Fruit fly (Drosophila melanogaster) whole organism, embryonic: ENCODE measurements around the gene CG6843.
A peak's percentile ranks its signal among the peaks of the same experiment; 100 is the strongest.

Experiments used
- CG11456 ChIP-seq: fragments of 200-800 bp; sonication (Bioruptor generic); IDR thresholded peaks from 3 replicates; pipeline ENCODE4 v1.3.6; 2022; ENCODE audit warnings: missing biosample characterization, missing genetic modification characterization
- CG12104 ChIP-seq: fragments of 200-800 bp; sonication (Bioruptor generic); optimal IDR thresholded peaks from 3 replicates; lab custom pipeline; 2016; ENCODE audit warnings: missing biosample characterization, missing genetic modification characterization
- CG12219 ChIP-seq: fragments of 200-800 bp; sonication (Bioruptor generic); optimal IDR thresholded peaks from 3 replicates; lab custom pipeline; 2018; ENCODE audit warnings: missing biosample characterization, mild to moderate bottlenecking, missing genetic modification characterization
- CG13287 ChIP-seq: fragments of 200-800 bp; sonication (Bioruptor generic); IDR thresholded peaks from 2 replicates; pipeline ENCODE4 v1.3.6; 2022; ENCODE audit warnings: missing biosample characterization, missing genetic modification characterization; ENCODE audit not compliant: partially characterized antibody
- CG15269 ChIP-seq: fragments of 200-800 bp; sonication (Bioruptor generic); optimal IDR thresholded peaks from 2 replicates; lab custom pipeline; 2018; ENCODE audit warnings: missing biosample characterization, mild to moderate bottlenecking, missing genetic modification characterization, moderate library complexity
- CG18011 ChIP-seq: fragments of 200-800 bp; sonication (Bioruptor generic); optimal IDR thresholded peaks from 2 replicates; lab custom pipeline; 2017; ENCODE audit warnings: missing biosample characterization, missing genetic modification characterization, mild to moderate bottlenecking, moderate library complexity, missing genotype
- CG18599 ChIP-seq: fragments of 200-800 bp; sonication (Bioruptor generic); optimal IDR thresholded peaks from 3 replicates; lab custom pipeline; 2017; ENCODE audit warnings: missing biosample characterization, missing genetic modification characterization, mild to moderate bottlenecking, moderate library complexity, missing genetic modification reagents
- CG2202 ChIP-seq: fragments of 200-800 bp; sonication (Bioruptor generic); optimal IDR thresholded peaks from 2 replicates; lab custom pipeline; 2018; ENCODE audit warnings: missing biosample characterization, mild to moderate bottlenecking, missing genetic modification characterization
- CG2712 ChIP-seq: fragments of 200-800 bp; optimal IDR thresholded peaks from 3 replicates; lab custom pipeline; 2019; ENCODE audit warnings: missing biosample characterization, mild to moderate bottlenecking, missing genetic modification characterization, moderate library complexity
- CG30020 ChIP-seq: fragments of 200-800 bp; optimal IDR thresholded peaks from 2 replicates; lab custom pipeline; 2019; ENCODE audit warnings: missing biosample characterization, mild to moderate bottlenecking, missing genetic modification characterization, moderate library complexity
- CG30431 ChIP-seq: fragments of 200-800 bp; sonication (Bioruptor generic); optimal IDR thresholded peaks from 2 replicates; lab custom pipeline; 2017; ENCODE audit warnings: missing biosample characterization, missing genetic modification characterization
- CG4707 ChIP-seq: fragments of 200-800 bp; sonication (Bioruptor generic); optimal IDR thresholded peaks from 2 replicates; lab custom pipeline; 2018; ENCODE audit warnings: missing biosample characterization, mild to moderate bottlenecking, missing genetic modification characterization, moderate library complexity
- CG6175 ChIP-seq: fragments of 200-800 bp; sonication (Bioruptor generic); IDR thresholded peaks from 3 replicates; pipeline ENCODE4 v1.3.6; 2022; ENCODE audit warnings: missing biosample characterization, missing genetic modification characterization
- CG6689 ChIP-seq: fragments of 200-800 bp; sonication (Bioruptor generic); IDR thresholded peaks from 2 replicates; pipeline ENCODE4 v1.3.6; 2022; ENCODE audit warnings: missing biosample characterization, missing genetic modification characterization
- CG7928 ChIP-seq: fragments of 200-800 bp; sonication (Bioruptor generic); optimal IDR thresholded peaks from 2 replicates; lab custom pipeline; 2017; ENCODE audit warnings: missing biosample characterization, mild to moderate bottlenecking, missing genetic modification characterization
- CG9797 ChIP-seq: fragments of 200-800 bp; sonication (Bioruptor generic); optimal IDR thresholded peaks from 3 replicates; lab custom pipeline; 2018; ENCODE audit warnings: missing biosample characterization, mild to moderate bottlenecking, missing genetic modification characterization
- D ChIP-seq, 2 experiments: fragments of 200-800 bp in 1 of 2; fragments of >200 bp in 1 of 2; sonication (Bioruptor generic) in 1 of 2; optimal IDR thresholded peaks; 2 replicates in 1 of 2; 3 replicates in 1 of 2; lab custom pipeline; 2017; ENCODE audit warnings: mild to moderate bottlenecking in 1 of 2, missing biosample characterization in 1 of 2, missing genetic modification characterization in 1 of 2, missing genetic modification reagents in 1 of 2
- Doc3 ChIP-seq: fragments of 200-800 bp; sonication (Bioruptor generic); IDR thresholded peaks from 3 replicates; pipeline ENCODE4 v1.3.6; 2022; ENCODE audit warnings: missing biosample characterization, missing genetic modification characterization; ENCODE audit not compliant: partially characterized antibody
- Ets65A ChIP-seq: fragments of 200-800 bp; sonication (Bioruptor generic); peaks from one replicate; lab custom pipeline; 2016; ENCODE audit warnings: missing biosample characterization, missing genetic modification characterization
- HLH4C ChIP-seq: fragments of 200-800 bp; sonication (Bioruptor generic); IDR thresholded peaks from 3 replicates; pipeline ENCODE4 v1.3.6; 2022; ENCODE audit warnings: missing biosample characterization, missing genetic modification characterization; ENCODE audit not compliant: partially characterized antibody
- Hmx ChIP-seq: fragments of 200-800 bp; sonication (Bioruptor generic); optimal IDR thresholded peaks from 2 replicates; lab custom pipeline; 2016; ENCODE audit warnings: missing biosample characterization, missing genetic modification characterization
- Myb ChIP-seq: fragments of 200-800 bp; sonication (Bioruptor generic); optimal IDR thresholded peaks from 2 replicates; lab custom pipeline; 2016; ENCODE audit warnings: missing biosample characterization, missing genetic modification characterization
- NFAT ChIP-seq: fragments of 200-800 bp; sonication (Bioruptor generic); IDR thresholded peaks from 2 replicates; pipeline ENCODE4 v1.3.6; 2022; ENCODE audit warnings: missing biosample characterization, missing genetic modification characterization
- Nf-YB ChIP-seq: fragments of 200-800 bp; sonication (Bioruptor generic); optimal IDR thresholded peaks from 3 replicates; lab custom pipeline; 2019; ENCODE audit warnings: missing biosample characterization, mild to moderate bottlenecking, missing genetic modification characterization, moderate library complexity
- Opbp ChIP-seq: fragments of 200-800 bp; sonication (Bioruptor generic); IDR thresholded peaks from 3 replicates; pipeline ENCODE4 v1.3.6; 2022; ENCODE audit warnings: missing biosample characterization, missing genetic modification characterization; ENCODE audit not compliant: partially characterized antibody
- Rx ChIP-seq: fragments of 200-800 bp; sonication (Bioruptor generic); IDR thresholded peaks from 2 replicates; pipeline ENCODE4 v1.3.6; 2022; ENCODE audit warnings: missing biosample characterization, missing genetic modification characterization
- Sox102F ChIP-seq: fragments of 200-800 bp; sonication (Bioruptor generic); optimal IDR thresholded peaks from 2 replicates; lab custom pipeline; 2018; ENCODE audit warnings: missing biosample characterization, mild to moderate bottlenecking, missing genetic modification characterization, moderate library complexity
- Stat92E ChIP-seq, 3 experiments: fragments of >200 bp in 2 of 3; fragments of 200-800 bp in 1 of 3; sonication (Bioruptor generic) in 1 of 3; optimal IDR thresholded peaks; 2 replicates each; lab custom pipeline; 2017 to 2019; ENCODE audit warnings: missing biosample characterization in 3 of 3, missing genetic modification characterization in 3 of 3, mild to moderate bottlenecking in 1 of 3, moderate library complexity in 1 of 3
- TFAM ChIP-seq: fragments of 200-800 bp; sonication (Bioruptor generic); optimal IDR thresholded peaks from 2 replicates; lab custom pipeline; 2017; ENCODE audit warnings: missing biosample characterization, missing genetic modification characterization, inconsistent platforms
- ab ChIP-seq: fragments of 200-800 bp; sonication (Bioruptor generic); optimal IDR thresholded peaks from 2 replicates; lab custom pipeline; 2016; ENCODE audit warnings: missing biosample characterization, missing genetic modification characterization
- amos ChIP-seq: fragments of 200-800 bp; sonication (Bioruptor generic); IDR thresholded peaks from 2 replicates; pipeline ENCODE4 v1.3.6; 2022; ENCODE audit warnings: missing biosample characterization, missing genetic modification characterization; ENCODE audit not compliant: partially characterized antibody
- aop ChIP-seq: fragments of 200-800 bp; sonication (Bioruptor generic); IDR thresholded peaks from 2 replicates; pipeline ENCODE4 v1.3.6; 2022; ENCODE audit warnings: missing biosample characterization, missing genetic modification characterization
- cato ChIP-seq: fragments of 200-800 bp; sonication (Bioruptor generic); optimal IDR thresholded peaks from 2 replicates; lab custom pipeline; 2016; ENCODE audit warnings: missing biosample characterization, missing genetic modification characterization, borderline replicate concordance
- chm ChIP-seq: fragments of 200-800 bp; sonication (Bioruptor generic); IDR thresholded peaks from 2 replicates; pipeline ENCODE4 v1.3.6; 2022; ENCODE audit warnings: missing biosample characterization, missing genetic modification characterization
- da ChIP-seq: fragments of 200-800 bp; sonication (Bioruptor generic); optimal IDR thresholded peaks from 2 replicates; lab custom pipeline; 2016; ENCODE audit warnings: missing biosample characterization, missing genetic modification characterization
- dimm ChIP-seq: fragments of 200-800 bp; sonication (Bioruptor generic); IDR thresholded peaks from 2 replicates; pipeline ENCODE4 v1.3.6; 2022; ENCODE audit warnings: missing biosample characterization, missing genetic modification characterization
- emc ChIP-seq: fragments of 200-800 bp; sonication (Bioruptor generic); optimal IDR thresholded peaks from 2 replicates; lab custom pipeline; 2016; ENCODE audit warnings: missing biosample characterization, missing genetic modification characterization
- fd3F ChIP-seq: fragments of 200-800 bp; sonication (Bioruptor generic); optimal IDR thresholded peaks from 2 replicates; lab custom pipeline; 2018; ENCODE audit warnings: missing biosample characterization, mild to moderate bottlenecking, missing genetic modification characterization, moderate library complexity
- grn ChIP-seq: fragments of 200-800 bp; sonication (Bioruptor generic); optimal IDR thresholded peaks from 3 replicates; lab custom pipeline; 2017; ENCODE audit warnings: missing biosample characterization, missing genetic modification characterization
- gsb ChIP-seq: fragments of 200-800 bp; sonication (Bioruptor generic); IDR thresholded peaks from 2 replicates; pipeline ENCODE4 v1.3.6; 2022; ENCODE audit warnings: missing biosample characterization, missing genetic modification characterization
- ham ChIP-seq: fragments of 200-800 bp; sonication (Bioruptor generic); IDR thresholded peaks from 2 replicates; pipeline ENCODE4 v1.3.6; 2022; ENCODE audit warnings: missing biosample characterization, missing genetic modification characterization
- hbn ChIP-seq: fragments of 200-800 bp; sonication (Bioruptor generic); IDR thresholded peaks from 2 replicates; pipeline ENCODE4 v1.3.6; 2022; ENCODE audit warnings: missing biosample characterization, missing genetic modification characterization; ENCODE audit not compliant: partially characterized antibody
- hkb ChIP-seq, 2 experiments: fragments of 200-800 bp in 1 of 2; fragments of >200 bp in 1 of 2; sonication (Bioruptor generic) in 1 of 2; IDR thresholded peaks in 1 of 2; optimal IDR thresholded peaks in 1 of 2; 2 replicates each; pipeline versions ENCODE4 v1.3.6 to Lab custom; 2017 to 2022; ENCODE audit warnings: missing biosample characterization in 1 of 2, missing genetic modification characterization in 1 of 2
- kah ChIP-seq: fragments of 200-800 bp; sonication (Bioruptor generic); optimal IDR thresholded peaks from 2 replicates; lab custom pipeline; 2018; ENCODE audit warnings: missing biosample characterization, mild to moderate bottlenecking, missing genetic modification characterization
- kay ChIP-seq: fragments of 200-800 bp; sonication (Bioruptor generic); optimal IDR thresholded peaks from 2 replicates; lab custom pipeline; 2016; ENCODE audit warnings: missing biosample characterization, missing genetic modification characterization
- pho ChIP-seq: fragments of 200-800 bp; sonication (Bioruptor generic); optimal IDR thresholded peaks from 2 replicates; lab custom pipeline; 2016; ENCODE audit warnings: missing biosample characterization, missing genetic modification characterization
- sc ChIP-seq, 3 experiments: fragments of >200 bp in 2 of 3; fragments of 200-800 bp in 1 of 3; sonication (Bioruptor generic) in 1 of 3; optimal IDR thresholded peaks; 2 replicates in 2 of 3; 3 replicates in 1 of 3; lab custom pipeline; 2017; ENCODE audit warnings: mild to moderate bottlenecking in 1 of 3, missing biosample characterization in 1 of 3, missing genetic modification characterization in 1 of 3, missing genetic modification reagents in 1 of 3
- sima ChIP-seq: fragments of 200-800 bp; sonication (Bioruptor generic); optimal IDR thresholded peaks from 2 replicates; lab custom pipeline; 2016; ENCODE audit warnings: missing biosample characterization, missing genetic modification characterization

CG6843 gene

dm6 chr3L:18867521-18867920 is 33.9 kb upstream of the CG6843 start, which contains the start of gene Dysb (continued):
- TF ChIP-seq Opbp (GFP tag; lab: Robert Waterston, UW) (no peak), TFAM (GFP tag; lab: Kevin White, UChicago) (peak; percentile 8), CG30431 (GFP tag; lab: Kevin White, UChicago) (peak; percentile 59), NFAT (GFP tag; lab: Robert Waterston, UW) (peak; percentile 96), ham (no peak), gsb (GFP tag; lab: Robert Waterston, UW) (peak; percentile 75), emc (GFP tag; lab: Kevin White, UChicago) (no peak), Rx (GFP tag; lab: Robert Waterston, UW) (peak; percentile 63), CG6689 (peak; percentile 86), hbn (GFP tag; lab: Robert Waterston, UW) (0 out of 2 replicates have a peak, but pooled peaks have one; percentile 34), Doc3 (peak; percentile 11; the same call in 1 of the 3 replicates), Ets65A (GFP tag; lab: Kevin White, UChicago) (no peak), CG4707 (GFP tag; lab: Kevin White, UChicago) (peak; percentile 76), CG9797 (GFP tag; lab: Kevin White, UChicago) (peak; percentile 25), sima (GFP tag; lab: Kevin White, UChicago) (no peak), CG18599 (GFP tag; lab: Kevin White, UChicago) (peak; percentile 91), dimm (GFP tag; lab: Robert Waterston, UW) (peak; percentile 60), CG15269 (tag; lab: Kevin White, UChicago) (peak; percentile 94), CG6175 (peak; percentile 73; the same call in 2 of the 3 replicates), chm (GFP tag; lab: Robert Waterston, UW) (peak; percentile 95), CG12219 (GFP tag; lab: Kevin White, UChicago) (peak; percentile 77), Stat92E (GFP tag; optimal IDR thresholded peaks at IDR 0.05; lab: Kevin White, UChicago) (peak in 1 of 3 experiments; percentile 68), CG2712 (peak; percentile 94), cato (peak; percentile 54), amos (no peak), grn (peak; percentile 4), Sox102F (GFP tag; lab: Kevin White, UChicago) (peak; percentile 89), HLH4C (GFP tag; lab: Robert Waterston, UW) (no peak), kah (GFP tag; lab: Kevin White, UChicago) (peak; percentile 86), CG11456 (GFP tag; lab: Robert Waterston, UW) (no peak; the same call in 2 of the 3 replicates), da (GFP tag; lab: Kevin White, UChicago) (peak; percentile 5), Hmx (GFP tag; lab: Kevin White, UChicago) (peak; percentile 23), pho (GFP tag; lab: Kevin White, UChicago) (peak; percentile 61), CG7928 (peak; percentile 9), CG13287 (GFP tag; lab: Robert Waterston, UW) (peak; percentile 63), sc (optimal IDR thresholded peaks at IDR 0.05; lab: Kevin White, UChicago) (no peak), sc (GFP tag; optimal IDR thresholded peaks at IDR 0.05; lab: Kevin White, UChicago) (peak; percentile 66), CG18011 (GFP tag; lab: Kevin White, UChicago) (peak; percentile 64), ab (GFP tag; lab: Kevin White, UChicago) (peak; percentile 50), hkb (optimal IDR thresholded peaks at IDR 0.05; lab: Kevin White, UChicago) (no peak), hkb (GFP tag; IDR thresholded peaks at IDR 0.05; lab: Robert Waterston, UW) (peak; percentile 95), CG30020 (peak; percentile 57), Myb (GFP tag; lab: Kevin White, UChicago) (peak; percentile 4), CG12104 (GFP tag; lab: Kevin White, UChicago) (peak; percentile 44), CG2202 (tag; lab: Kevin White, UChicago) (peak; percentile 58), kay (GFP tag; lab: Kevin White, UChicago) (peak; percentile 19), Nf-YB (peak; percentile 70), D (optimal IDR thresholded peaks at IDR 0.05; lab: Kevin White, UChicago) (no peak), D (GFP tag; optimal IDR thresholded peaks at IDR 0.05; lab: Kevin White, UChicago) (peak; percentile 80), fd3F (GFP tag; lab: Kevin White, UChicago) (peak; percentile 81), aop (GFP tag; lab: Robert Waterston, UW) (peak; percentile 74)
